Fruit fly (Drosophila melanogaster): ENCODE data around the gene CG10428.

CG10428 gene

dm6 chr2L:18982826-18983758 is 34.4 kb downstream of the CG10428 start (continued):
- TF ChIP-seq CG15696 (tag; optimal IDR thresholded peaks at IDR 0.05) (no peak), CG17361 (GFP tag; IDR thresholded peaks at IDR 0.05) (peak; percentile 42; the same call in 1 of the 3 replicates), gt (GFP tag; IDR thresholded peaks at IDR 0.05) (no peak), ap (GFP tag; IDR thresholded peaks at IDR 0.05) (no peak), CG18476 (GFP tag; optimal IDR thresholded peaks at IDR 0.05) (no peak), Meics (GFP tag; optimal IDR thresholded peaks at IDR 0.05) (peak; percentile 28), slbo (GFP tag; IDR thresholded peaks at IDR 0.05) (peak; percentile 34; the same call in 1 of the 2 replicates), gem (tag; optimal IDR thresholded peaks at IDR 0.05) (peak; percentile 41), Kr (GFP tag; optimal IDR thresholded peaks at IDR 0.05) (peak; percentile 5), CG2120 (GFP tag; optimal IDR thresholded peaks at IDR 0.05) (peak; percentile 0), CG30403 (GFP tag; optimal IDR thresholded peaks at IDR 0.05) (peak; percentile 4), sens (GFP tag) (peak; percentile 66), lola (GFP tag; optimal IDR thresholded peaks at IDR 0.05) (peak in 1 of 3 experiments; percentile 3), jigr1 (GFP tag; IDR thresholded peaks at IDR 0.05) (no peak), CG8281 (tag; optimal IDR thresholded peaks at IDR 0.05) (no peak), CG7839 (tag; optimal IDR thresholded peaks at IDR 0.05) (peak; percentile 20), CG2875 (GFP tag; optimal IDR thresholded peaks at IDR 0.05) (no peak), HLH4C (GFP tag; IDR thresholded peaks at IDR 0.05; ENCODE audit: partially characterized antibody) (no peak), CG5245 (GFP tag; optimal IDR thresholded peaks at IDR 0.05) (no peak), psq (GFP tag; optimal IDR thresholded peaks at IDR 0.05) (no peak), CG12744 (GFP tag; optimal IDR thresholded peaks at IDR 0.05) (no peak), Fer2 (tag; optimal IDR thresholded peaks at IDR 0.05) (no peak), CG4282 (GFP tag; optimal IDR thresholded peaks at IDR 0.05) (no peak), lbe (GFP tag; optimal IDR thresholded peaks at IDR 0.05) (no peak), CG1233 (GFP tag; optimal IDR thresholded peaks at IDR 0.05) (no peak), Dek (tag; optimal IDR thresholded peaks at IDR 0.05) (no peak), CG13424 (tag; optimal IDR thresholded peaks at IDR 0.05) (peak; percentile 17), CG18262 (tag; optimal IDR thresholded peaks at IDR 0.05) (peak; percentile 25), CG11504 (tag; optimal IDR thresholded peaks at IDR 0.05) (peak; percentile 51), grau (tag; optimal IDR thresholded peaks at IDR 0.05) (peak; percentile 84), cato (GFP tag; optimal IDR thresholded peaks at IDR 0.05; ENCODE audit: borderline replicate concordance) (no peak)

- TF ChIP-seq nom (GFP tag; optimal IDR thresholded peaks at IDR 0.05) (peak; percentile 24), sens (GFP tag) (peak; percentile 65), CG8765 (GFP tag; IDR thresholded peaks at IDR 0.05) (no peak), Ets65A (GFP tag) (peak; percentile 20)
Measured at dm6 chr2L:18984158-18984557, 35.5 kb downstream of the CG10428 start.

dm6 chr2L:18985201-18986124 is 36.8 kb downstream of the CG10428 start:
- TF ChIP-seq CG4707 (GFP tag; optimal IDR thresholded peaks at IDR 0.05) (no peak), sd (tag; optimal IDR thresholded peaks at IDR 0.05) (peak; percentile 42), CG6765 (GFP tag; optimal IDR thresholded peaks at IDR 0.05) (no peak), CG2678 (tag; optimal IDR thresholded peaks at IDR 0.05) (peak; percentile 16), Dref (GFP tag; IDR thresholded peaks at IDR 0.05) (no peak), CG13775 (GFP tag; optimal IDR thresholded peaks at IDR 0.05) (no peak), Ets65A (GFP tag) (peak; percentile 8), HmgZ (tag; optimal IDR thresholded peaks at IDR 0.05) (no peak), chif (GFP tag; optimal IDR thresholded peaks at IDR 0.05) (no peak), sug (tag; optimal IDR thresholded peaks at IDR 0.05) (peak; percentile 62), CG2120 (GFP tag; optimal IDR thresholded peaks at IDR 0.05) (peak; percentile 36), CG3847 (GFP tag; IDR thresholded peaks at IDR 0.05) (no peak), Pdp1 (GFP tag; optimal IDR thresholded peaks at IDR 0.05) (peak in 1 of 2 experiments; percentile 97)
